Worm (Caenorhabditis elegans) whole organism, early embryonic: ENCODE data around the gene flwr-1.

Experiments used
- B0310.2 ChIP-seq: sonication (generic microtip); optimal IDR thresholded peaks from 2 replicates; lab custom pipeline; 2016; ENCODE audit warnings: mild to moderate bottlenecking, missing genetic modification characterization, missing compliant biosample characterization
- aly-1 ChIP-seq: sonication (generic microtip); optimal IDR thresholded peaks from 2 replicates; lab custom pipeline; 2016; ENCODE audit warnings: missing genetic modification characterization, missing compliant biosample characterization
- ama-1 ChIP-seq: fragments of 150-350 bp; optimal IDR thresholded peaks from 2 replicates; lab custom pipeline; 2014
- ceh-13 ChIP-seq: fragments of 200-800 bp; sonication (Bioruptor generic); optimal IDR thresholded peaks from 2 replicates; lab custom pipeline; 2018; ENCODE audit warnings: mild to moderate bottlenecking, missing genetic modification characterization, missing compliant biosample characterization
- ceh-36 ChIP-seq: sonication (generic microtip); optimal IDR thresholded peaks from 2 replicates; lab custom pipeline; 2016; ENCODE audit warnings: missing genetic modification characterization, inconsistent platforms, missing compliant biosample characterization
- flt-1 ChIP-seq: fragments of 200-800 bp; sonication (Bioruptor generic); IDR thresholded peaks from 2 replicates; pipeline ENCODE4 v1.3.6; 2022; ENCODE audit warnings: missing genetic modification characterization, missing compliant biosample characterization
- hmbx-1 ChIP-seq: sonication (generic microtip); optimal IDR thresholded peaks from 2 replicates; lab custom pipeline; 2016; ENCODE audit warnings: mild to moderate bottlenecking, missing genetic modification characterization, missing compliant biosample characterization
- hmg-4 ChIP-seq: fragments of 200-800 bp; sonication (Bioruptor generic); optimal IDR thresholded peaks from 2 replicates; lab custom pipeline; 2018; ENCODE audit warnings: mild to moderate bottlenecking, missing genetic modification characterization, missing compliant biosample characterization
- hnd-1 ChIP-seq: sonication (generic microtip); optimal IDR thresholded peaks from 2 replicates; lab custom pipeline; 2016; ENCODE audit warnings: missing genetic modification characterization, missing compliant biosample characterization
- pes-1 ChIP-seq: fragments of 200-800 bp; sonication (Bioruptor generic); IDR thresholded peaks from 2 replicates; pipeline ENCODE4 v1.3.6; 2022; ENCODE audit warnings: missing genetic modification reagents, missing genetic modification characterization, missing compliant biosample characterization
- scrt-1 ChIP-seq: fragments of 200-800 bp; sonication (Bioruptor generic); IDR thresholded peaks from 2 replicates; pipeline ENCODE4 v1.3.6; 2022; ENCODE audit warnings: missing genetic modification characterization, missing compliant biosample characterization
- sea-1 ChIP-seq: fragments of 200-800 bp; sonication (Bioruptor generic); conservative IDR thresholded peaks from 2 replicates; pipeline ENCODE4 v1.3.6; 2022; ENCODE audit warnings: missing genetic modification characterization, missing compliant biosample characterization
- tbx-11 ChIP-seq: fragments of 200-800 bp; sonication (Bioruptor generic); IDR thresholded peaks from 2 replicates; pipeline ENCODE4 v1.3.6; 2022; ENCODE audit warnings: missing genetic modification characterization, missing compliant biosample characterization
- tbx-37 ChIP-seq: fragments of 200-800 bp; sonication (Bioruptor generic); conservative IDR thresholded peaks from 2 replicates; pipeline ENCODE4 v1.3.6; 2022; ENCODE audit warnings: missing genetic modification reagents, missing genetic modification characterization, missing compliant biosample characterization

ce11 chrX:14954548-14954947 lies 15.5 kb downstream of the flwr-1 start, which contains the start of gene pag-3:
- no peak for TF ChIP-seq pes-1
- no peak for TF ChIP-seq sea-1 (GFP tag; lab: Robert Waterston, UW)
- no peak for TF ChIP-seq tbx-37 (GFP tag; lab: Robert Waterston, UW)
- TF ChIP-seq ama-1 (lab: Kevin White, UChicago), result no peak
- TF ChIP-seq flt-1 (GFP tag; lab: Robert Waterston, UW), result no peak
- TF ChIP-seq tbx-11, result no peak
- no peak for TF ChIP-seq hmbx-1 (tag; lab: Kevin White, UChicago)
- no peak for TF ChIP-seq scrt-1
- TF ChIP-seq B0310.2 (tag; lab: Kevin White, UChicago), result no peak
- TF ChIP-seq aly-1, result no peak
- TF ChIP-seq ceh-36 (tag; lab: Kevin White, UChicago), result no peak
- TF ChIP-seq ceh-13, result no peak
- no peak for TF ChIP-seq hmg-4 (GFP tag; lab: Kevin White, UChicago)
- TF ChIP-seq hnd-1, result no peak
